Fruit fly (Drosophila melanogaster) whole organism, embryonic: ENCODE data around the gene Alh.

ENCODE experiments used
- ATbp ChIP-seq: fragments of 200-800 bp; sonication (Bioruptor generic); optimal IDR thresholded peaks from 2 replicates; lab custom pipeline; 2017; ENCODE audit warnings: missing biosample characterization, mild to moderate bottlenecking, missing genetic modification characterization, missing genetic modification reagents
- CG10147 ChIP-seq: fragments of 200-800 bp; sonication (Bioruptor generic); optimal IDR thresholded peaks from 2 replicates; lab custom pipeline; 2019; ENCODE audit warnings: missing biosample characterization, mild to moderate bottlenecking, missing genetic modification characterization, moderate library complexity
- CG10267 ChIP-seq: fragments of 200-800 bp; sonication (Bioruptor generic); optimal IDR thresholded peaks from 2 replicates; lab custom pipeline; 2018; ENCODE audit warnings: missing biosample characterization, mild to moderate bottlenecking, missing genetic modification characterization, moderate library complexity
- CG10321 ChIP-seq: fragments of 200-800 bp; sonication (Bioruptor generic); IDR thresholded peaks from 2 replicates; pipeline ENCODE4 v1.3.6; 2022; ENCODE audit warnings: missing biosample characterization, missing genetic modification characterization
- CG10543 ChIP-seq: fragments of 200-800 bp; sonication (Bioruptor generic); optimal IDR thresholded peaks from 3 replicates; lab custom pipeline; 2017; ENCODE audit warnings: missing biosample characterization, mild to moderate bottlenecking, missing genetic modification characterization, moderate library complexity
- CG11093 ChIP-seq: fragments of 200-800 bp; sonication (Bioruptor generic); IDR thresholded peaks from 3 replicates; pipeline ENCODE4 v1.3.6; 2022; ENCODE audit warnings: missing biosample characterization, missing genetic modification characterization
- CG11247 ChIP-seq: fragments of 200-800 bp; sonication (Bioruptor generic); IDR thresholded peaks from 2 replicates; pipeline ENCODE4 v1.3.6; 2022; ENCODE audit warnings: missing biosample characterization, missing genetic modification characterization
- CG11504 ChIP-seq: fragments of 200-800 bp; sonication (Bioruptor generic); optimal IDR thresholded peaks from 3 replicates; lab custom pipeline; 2019; ENCODE audit warnings: missing biosample characterization, mild to moderate bottlenecking, missing genetic modification characterization, moderate library complexity
- CG14710 ChIP-seq: fragments of 200-800 bp; sonication (Bioruptor generic); optimal IDR thresholded peaks from 3 replicates; lab custom pipeline; 2019; ENCODE audit warnings: missing biosample characterization, mild to moderate bottlenecking, missing genetic modification characterization, moderate library complexity
- CG2712 ChIP-seq: fragments of 200-800 bp; optimal IDR thresholded peaks from 3 replicates; lab custom pipeline; 2019; ENCODE audit warnings: missing biosample characterization, mild to moderate bottlenecking, missing genetic modification characterization, moderate library complexity
- CG3407 ChIP-seq: fragments of 200-800 bp; sonication (Bioruptor generic); optimal IDR thresholded peaks from 2 replicates; lab custom pipeline; 2018; ENCODE audit warnings: missing biosample characterization, mild to moderate bottlenecking, missing genetic modification characterization
- CG42726 ChIP-seq: fragments of 200-800 bp; sonication (Bioruptor generic); IDR thresholded peaks from 2 replicates; pipeline ENCODE4 v1.3.6; 2022; ENCODE audit warnings: missing biosample characterization, missing genetic modification characterization; ENCODE audit not compliant: partially characterized antibody
- CG4404 ChIP-seq: fragments of 200-800 bp; sonication (Bioruptor generic); IDR thresholded peaks from 2 replicates; pipeline ENCODE4 v1.3.6; 2022; ENCODE audit warnings: missing biosample characterization, missing genetic modification characterization
- CG4424 ChIP-seq: fragments of 200-800 bp; sonication (Bioruptor generic); optimal IDR thresholded peaks from 3 replicates; lab custom pipeline; 2016; ENCODE audit warnings: missing biosample characterization, missing genetic modification characterization
- CG5180 ChIP-seq: fragments of 200-800 bp; sonication (Bioruptor generic); optimal IDR thresholded peaks from 3 replicates; lab custom pipeline; 2017; ENCODE audit warnings: missing biosample characterization, missing genetic modification characterization, mild to moderate bottlenecking, moderate library complexity, missing genetic modification reagents
- CG5953 ChIP-seq: fragments of 200-800 bp; sonication (Bioruptor generic); IDR thresholded peaks from 2 replicates; pipeline ENCODE4 v1.3.6; 2022; ENCODE audit warnings: missing biosample characterization, missing genetic modification characterization
- CG7745 ChIP-seq: fragments of 200-800 bp; sonication (Bioruptor generic); optimal IDR thresholded peaks from 2 replicates; lab custom pipeline; 2018; ENCODE audit warnings: missing biosample characterization, mild to moderate bottlenecking, missing genetic modification characterization, moderate library complexity
- CG8281 ChIP-seq: fragments of 200-800 bp; sonication (Bioruptor generic); optimal IDR thresholded peaks from 2 replicates; lab custom pipeline; 2018; ENCODE audit warnings: missing biosample characterization, mild to moderate bottlenecking, missing genetic modification characterization, moderate library complexity
- CG9817 ChIP-seq: fragments of 200-800 bp; sonication (Bioruptor generic); optimal IDR thresholded peaks from 2 replicates; lab custom pipeline; 2018; ENCODE audit warnings: missing biosample characterization, mild to moderate bottlenecking, missing genetic modification characterization, moderate library complexity
- CkIIα-i1 ChIP-seq: fragments of 200-800 bp; sonication (Bioruptor generic); IDR thresholded peaks from 2 replicates; pipeline ENCODE4 v1.3.6; 2022; ENCODE audit warnings: missing biosample characterization, missing genetic modification characterization
- Dad ChIP-seq: fragments of 200-800 bp; sonication (Bioruptor generic); optimal IDR thresholded peaks from 3 replicates; lab custom pipeline; 2016; ENCODE audit warnings: missing biosample characterization, missing genetic modification characterization
- Gug ChIP-seq: fragments of 200-800 bp; sonication (Bioruptor generic); IDR thresholded peaks from 4 replicates; pipeline ENCODE4 v1.3.6; 2022; ENCODE audit warnings: missing biosample characterization, missing genetic modification characterization
- HLHmδ ChIP-seq: fragments of 200-800 bp; sonication (Bioruptor generic); optimal IDR thresholded peaks from 2 replicates; lab custom pipeline; 2018; ENCODE audit warnings: missing biosample characterization, mild to moderate bottlenecking, missing genetic modification characterization, moderate library complexity
- Jarid2 ChIP-seq: fragments of 200-800 bp; sonication (Bioruptor generic); optimal IDR thresholded peaks from 3 replicates; lab custom pipeline; 2017; ENCODE audit warnings: mild to moderate bottlenecking, missing biosample characterization, missing genetic modification reagents, missing genetic modification characterization
- NC2β ChIP-seq: fragments of 200-800 bp; sonication (Bioruptor generic); optimal IDR thresholded peaks from 2 replicates; lab custom pipeline; 2016; ENCODE audit warnings: missing biosample characterization, missing genetic modification characterization
- NFAT ChIP-seq: fragments of 200-800 bp; sonication (Bioruptor generic); IDR thresholded peaks from 2 replicates; pipeline ENCODE4 v1.3.6; 2022; ENCODE audit warnings: missing biosample characterization, missing genetic modification characterization
- Poxn ChIP-seq: fragments of 200-800 bp; sonication (Bioruptor generic); IDR thresholded peaks from 2 replicates; pipeline ENCODE4 v1.3.6; 2022; ENCODE audit warnings: missing biosample characterization, missing genetic modification characterization
- Rfx ChIP-seq: fragments of 200-800 bp; sonication (Bioruptor generic); IDR thresholded peaks from 2 replicates; pipeline ENCODE4 v1.3.6; 2022; ENCODE audit warnings: missing biosample characterization, missing genetic modification characterization
- Sin3A ChIP-seq: fragments of >200 bp; optimal IDR thresholded peaks from 2 replicates; lab custom pipeline; 2018
- Ssrp ChIP-seq: fragments of 200-800 bp; sonication (Bioruptor generic); optimal IDR thresholded peaks from 2 replicates; lab custom pipeline; 2018; ENCODE audit warnings: missing biosample characterization, mild to moderate bottlenecking, missing genetic modification characterization, moderate library complexity
- YL-1 ChIP-seq: fragments of 200-800 bp; sonication (Bioruptor generic); optimal IDR thresholded peaks from 3 replicates; lab custom pipeline; 2017; ENCODE audit warnings: missing biosample characterization, mild to moderate bottlenecking, missing genetic modification characterization
- ab ChIP-seq: fragments of 200-800 bp; sonication (Bioruptor generic); optimal IDR thresholded peaks from 2 replicates; lab custom pipeline; 2016; ENCODE audit warnings: missing biosample characterization, missing genetic modification characterization
- al ChIP-seq: fragments of 200-800 bp; sonication (Bioruptor generic); IDR thresholded peaks from 2 replicates; pipeline ENCODE4 v1.3.6; 2022; ENCODE audit warnings: missing biosample characterization, missing genetic modification characterization
- amos ChIP-seq: fragments of 200-800 bp; sonication (Bioruptor generic); IDR thresholded peaks from 2 replicates; pipeline ENCODE4 v1.3.6; 2022; ENCODE audit warnings: missing biosample characterization, missing genetic modification characterization; ENCODE audit not compliant: partially characterized antibody
- ara ChIP-seq: fragments of 200-800 bp; sonication (Bioruptor generic); IDR thresholded peaks from 2 replicates; pipeline ENCODE4 v1.3.6; 2022; ENCODE audit warnings: missing biosample characterization, missing genetic modification characterization
- bcd ChIP-seq: fragments of 200-800 bp; sonication (Bioruptor generic); optimal IDR thresholded peaks from 2 replicates; lab custom pipeline; 2017; ENCODE audit warnings: missing biosample characterization, mild to moderate bottlenecking, missing genetic modification characterization
- br ChIP-seq: fragments of >200 bp; optimal IDR thresholded peaks from 2 replicates; lab custom pipeline; 2017
- corto ChIP-seq: fragments of 200-800 bp; sonication (Bioruptor generic); optimal IDR thresholded peaks from 2 replicates; lab custom pipeline; 2016; ENCODE audit warnings: missing biosample characterization, mild to moderate bottlenecking, missing genetic modification characterization, moderate library complexity
- da ChIP-seq: fragments of 200-800 bp; sonication (Bioruptor generic); optimal IDR thresholded peaks from 2 replicates; lab custom pipeline; 2016; ENCODE audit warnings: missing biosample characterization, missing genetic modification characterization
- emc ChIP-seq: fragments of 200-800 bp; sonication (Bioruptor generic); optimal IDR thresholded peaks from 2 replicates; lab custom pipeline; 2016; ENCODE audit warnings: missing biosample characterization, missing genetic modification characterization
- gsb ChIP-seq: fragments of 200-800 bp; sonication (Bioruptor generic); IDR thresholded peaks from 2 replicates; pipeline ENCODE4 v1.3.6; 2022; ENCODE audit warnings: missing biosample characterization, missing genetic modification characterization
- hth ChIP-seq: fragments of >200 bp; optimal IDR thresholded peaks from 2 replicates; lab custom pipeline; 2017; ENCODE audit warnings: inconsistent platforms
- luna ChIP-seq: fragments of 200-800 bp; sonication (Bioruptor generic); optimal IDR thresholded peaks from 2 replicates; lab custom pipeline; 2016; ENCODE audit warnings: missing biosample characterization, missing genetic modification characterization
- mam ChIP-seq: fragments of 200-800 bp; sonication (Bioruptor generic); optimal IDR thresholded peaks from 3 replicates; lab custom pipeline; 2016; ENCODE audit warnings: missing biosample characterization, missing genetic modification characterization
- mld ChIP-seq: fragments of 200-800 bp; sonication (Bioruptor generic); IDR thresholded peaks from 3 replicates; pipeline ENCODE4 v1.3.6; 2022; ENCODE audit warnings: missing biosample characterization, missing genetic modification characterization; ENCODE audit not compliant: partially characterized antibody
- ro ChIP-seq: fragments of 200-800 bp; sonication (Bioruptor generic); IDR thresholded peaks from 2 replicates; pipeline ENCODE4 v1.3.6; 2022; ENCODE audit warnings: missing biosample characterization, missing genetic modification characterization
- sc ChIP-seq, 3 experiments: fragments of >200 bp in 2 of 3; fragments of 200-800 bp in 1 of 3; sonication (Bioruptor generic) in 1 of 3; optimal IDR thresholded peaks; 2 replicates in 2 of 3; 3 replicates in 1 of 3; lab custom pipeline; 2017; ENCODE audit warnings: mild to moderate bottlenecking in 1 of 3, missing biosample characterization in 1 of 3, missing genetic modification characterization in 1 of 3, missing genetic modification reagents in 1 of 3
- sug ChIP-seq: fragments of 200-800 bp; optimal IDR thresholded peaks from 2 replicates; lab custom pipeline; 2019; ENCODE audit warnings: missing biosample characterization, mild to moderate bottlenecking, missing genetic modification characterization, moderate library complexity
- tgo ChIP-seq: fragments of 200-800 bp; sonication (Bioruptor generic); IDR thresholded peaks from 3 replicates; pipeline ENCODE4 v1.3.6; 2022; ENCODE audit warnings: missing biosample characterization, missing genetic modification characterization
- tna ChIP-seq: fragments of 200-800 bp; sonication (Bioruptor generic); IDR thresholded peaks from 2 replicates; pipeline ENCODE4 v1.3.6; 2022; ENCODE audit warnings: missing biosample characterization, missing genetic modification characterization; ENCODE audit not compliant: partially characterized antibody
- wor ChIP-seq: fragments of 200-800 bp; sonication (Bioruptor generic); IDR thresholded peaks from 2 replicates; pipeline ENCODE4 v1.3.6; 2022; ENCODE audit warnings: missing biosample characterization, missing genetic modification characterization
- zfh1 ChIP-seq: fragments of 200-800 bp; sonication (Bioruptor generic); IDR thresholded peaks from 3 replicates; pipeline ENCODE4 v1.3.6; 2022; ENCODE audit warnings: missing biosample characterization, missing genetic modification characterization

Alh gene

dm6 chr3R:7075712-7076183 is 48.2 kb downstream of the Alh start (continued):
- peak; percentile 71 for TF ChIP-seq CG5180 (GFP tag; lab: Kevin White, UChicago)
- peak; percentile 75 for TF ChIP-seq emc (GFP tag; lab: Kevin White, UChicago)
- TF ChIP-seq CG10321 (GFP tag; lab: Robert Waterston, UW), result no peak
- no peak for TF ChIP-seq tna (GFP tag; lab: Robert Waterston, UW)
- no peak for TF ChIP-seq Poxn (GFP tag; lab: Robert Waterston, UW)
- peak; percentile 91 for TF ChIP-seq ATbp (GFP tag; lab: Kevin White, UChicago)
- no peak for TF ChIP-seq ara (GFP tag; lab: Robert Waterston, UW)
- TF ChIP-seq luna, result peak; percentile 74
- TF ChIP-seq corto, result peak; percentile 92
- TF ChIP-seq Sin3A (lab: Kevin White, UChicago), result no peak
- TF ChIP-seq CG11247 (GFP tag; lab: Robert Waterston, UW), result no peak
- peak; percentile 94 for TF ChIP-seq CG11504
- peak; percentile 87 for TF ChIP-seq bcd
- no peak for TF ChIP-seq CkIIα-i1 (GFP tag; lab: Robert Waterston, UW)
- TF ChIP-seq tgo (GFP tag; lab: Robert Waterston, UW), result no peak
- no peak for TF ChIP-seq mld (GFP tag; lab: Robert Waterston, UW)
- no peak for TF ChIP-seq ro (GFP tag; lab: Robert Waterston, UW)
- TF ChIP-seq sug, result peak; percentile 85
- TF ChIP-seq al (GFP tag; lab: Robert Waterston, UW), result no peak
- peak; percentile 78 for TF ChIP-seq CG9817
- no peak for TF ChIP-seq Rfx
- peak; percentile 80 for TF ChIP-seq CG10543 (GFP tag; lab: Kevin White, UChicago)
- TF ChIP-seq CG4404, result no peak
- TF ChIP-seq wor (GFP tag; lab: Robert Waterston, UW), result no peak
- TF ChIP-seq CG10267, result peak; percentile 83
- TF ChIP-seq HLHmδ (GFP tag; lab: Kevin White, UChicago), result no peak
- TF ChIP-seq NFAT, result no peak
- peak; percentile 86 for TF ChIP-seq Dad (GFP tag; lab: Kevin White, UChicago)
- peak; percentile 88 for TF ChIP-seq Ssrp (tag; lab: Kevin White, UChicago)
- no peak for TF ChIP-seq amos (GFP tag; lab: Robert Waterston, UW)
- TF ChIP-seq CG10147 (GFP tag; lab: Kevin White, UChicago), result peak; percentile 92
- peak; percentile 87 for TF ChIP-seq CG4424 (GFP tag; lab: Kevin White, UChicago)
- TF ChIP-seq Gug (GFP tag; lab: Robert Waterston, UW), result peak; percentile 86
- peak; percentile 65 for TF ChIP-seq CG8281 (tag; lab: Kevin White, UChicago)
- TF ChIP-seq NC2β (GFP tag; lab: Kevin White, UChicago), result peak; percentile 86
- TF ChIP-seq CG42726, result no peak
- TF ChIP-seq CG7745 (tag; lab: Kevin White, UChicago), result peak; percentile 30
- TF ChIP-seq CG2712 (tag; lab: Kevin White, UChicago), result peak; percentile 92
- peak; percentile 71 for TF ChIP-seq ab (GFP tag; lab: Kevin White, UChicago)
- no peak for TF ChIP-seq CG5953 (GFP tag; lab: Robert Waterston, UW)
- TF ChIP-seq CG11093 (GFP tag; lab: Robert Waterston, UW), result peak; percentile 84
- no peak for TF ChIP-seq zfh1 (GFP tag; lab: Robert Waterston, UW)
- TF ChIP-seq da (GFP tag; lab: Kevin White, UChicago), result peak; percentile 76
- TF ChIP-seq CG3407 (GFP tag; lab: Kevin White, UChicago), result peak; percentile 73
- no peak for TF ChIP-seq br (lab: Kevin White, UChicago)
- TF ChIP-seq hth, result no peak
- no peak for TF ChIP-seq sc (optimal IDR thresholded peaks at IDR 0.05; lab: Kevin White, UChicago)
- TF ChIP-seq sc (GFP tag; optimal IDR thresholded peaks at IDR 0.05; lab: Kevin White, UChicago), result peak; percentile 81
- TF ChIP-seq CG14710 (tag; lab: Kevin White, UChicago), result peak; percentile 85
- peak; percentile 54 for TF ChIP-seq Jarid2 (GFP tag; lab: Kevin White, UChicago)
- no peak for TF ChIP-seq gsb (GFP tag; lab: Robert Waterston, UW)
- TF ChIP-seq mam (GFP tag; lab: Kevin White, UChicago), result peak; percentile 95
- no peak for TF ChIP-seq YL-1 (GFP tag; lab: Kevin White, UChicago)
